Fruit fly (Drosophila melanogaster): ENCODE results near the gene Amnionless.

dm6 chr2L:250507-251215 is 38.3 kb downstream of the Amnionless start, which contains the start of gene kis:
- peak; percentile 100 for TF ChIP-seq CG9437 (GFP tag; optimal IDR thresholded peaks at IDR 0.05)
- peak; percentile 52 for TF ChIP-seq crol (GFP tag; IDR thresholded peaks at IDR 0.05)
- peak; percentile 63 for TF ChIP-seq CG30020 (tag; optimal IDR thresholded peaks at IDR 0.05)
- TF ChIP-seq CG7556 (GFP tag; optimal IDR thresholded peaks at IDR 0.05): no peak
- peak; percentile 41 for TF ChIP-seq CG2678 (tag; optimal IDR thresholded peaks at IDR 0.05)
- no peak for TF ChIP-seq CG32772 (GFP tag; IDR thresholded peaks at IDR 0.05)
- TF ChIP-seq danr (GFP tag; IDR thresholded peaks at IDR 0.05): no peak
- TF ChIP-seq CG1602 (GFP tag; optimal IDR thresholded peaks at IDR 0.05): no peak
- TF ChIP-seq dm (GFP tag; optimal IDR thresholded peaks at IDR 0.05): peak; percentile 55
- peak; percentile 57 for TF ChIP-seq NFAT (GFP tag; IDR thresholded peaks at IDR 0.05)
- peak; percentile 30 for TF ChIP-seq Meics (GFP tag; optimal IDR thresholded peaks at IDR 0.05)
